Worm (Caenorhabditis elegans) whole organism, mixed stage, embryonic: Measurements from ENCODE around the gene R10E4.11.

Source experiments
- bed-3 ChIP-seq: fragments of 200-800 bp; sonication (Bioruptor generic); optimal IDR thresholded peaks from 3 replicates; lab custom pipeline; 2018; ENCODE audit warnings: mild to moderate bottlenecking, missing genetic modification characterization, moderate library complexity, missing compliant biosample characterization
- ham-2 ChIP-seq: fragments of 200-800 bp; sonication (Bioruptor generic); optimal IDR thresholded peaks from 2 replicates; lab custom pipeline; 2018; ENCODE audit warnings: mild to moderate bottlenecking, missing genetic modification characterization, missing compliant biosample characterization
- lsy-2 ChIP-seq: fragments of 150-350 bp; optimal IDR thresholded peaks from 2 replicates; lab custom pipeline; 2014; ENCODE audit warnings: missing biosample characterization, missing genetic modification characterization
- mab-5 ChIP-seq: fragments of 150-350 bp; optimal IDR thresholded peaks from 2 replicates; lab custom pipeline; 2014; ENCODE audit warnings: missing biosample characterization, missing genetic modification characterization
- nhr-28 ChIP-seq: fragments of 150-350 bp; optimal IDR thresholded peaks from 2 replicates; lab custom pipeline; 2014; ENCODE audit warnings: missing biosample characterization, missing genetic modification characterization
- nhr-76 ChIP-seq: sonication (generic microtip); optimal IDR thresholded peaks from 2 replicates; lab custom pipeline; 2017; ENCODE audit warnings: missing biosample characterization, missing genetic modification characterization
- pha-4 ChIP-seq: fragments of 150-350 bp; optimal IDR thresholded peaks from 2 replicates; lab custom pipeline; 2018; ENCODE audit warnings: missing biosample characterization, missing genetic modification reagents, missing genetic modification characterization
- sem-2 ChIP-seq: fragments of 200-800 bp; sonication (Bioruptor generic); optimal IDR thresholded peaks from 2 replicates; lab custom pipeline; 2018; ENCODE audit warnings: mild to moderate bottlenecking, missing genetic modification characterization, missing compliant biosample characterization
- snpc-4 ChIP-seq: fragments of 150-350 bp; optimal IDR thresholded peaks from 2 replicates; lab custom pipeline; 2014; ENCODE audit warnings: missing biosample characterization, missing genetic modification characterization
- zip-8 ChIP-seq: fragments of 150-350 bp; optimal IDR thresholded peaks from 2 replicates; lab custom pipeline; 2014; ENCODE audit warnings: missing biosample characterization, missing genetic modification characterization

DNA sequence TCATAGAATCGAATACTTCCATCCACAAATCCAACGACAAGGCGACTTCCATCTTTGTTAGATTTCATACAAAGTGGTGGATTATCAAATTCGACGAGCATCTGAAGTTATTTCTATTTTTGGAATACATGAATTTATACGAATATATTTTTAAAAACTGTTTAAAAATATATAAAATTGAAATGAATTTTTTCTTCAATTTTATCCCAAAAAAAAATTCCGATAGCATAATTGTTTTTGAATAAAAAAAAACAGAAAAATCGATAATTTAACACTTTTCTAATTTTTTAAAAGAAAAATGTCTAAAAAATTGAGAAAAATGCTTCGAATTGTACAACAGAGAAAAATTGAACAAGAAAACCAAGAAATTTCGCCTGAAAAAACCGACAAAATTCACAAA, 53.3 kb downstream of the R10E4.11 start, which contains the start of gene Y44F5A.1:
- TF ChIP-seq pha-4 (no peak), nhr-28 (tag; lab: Kevin White, UChicago) (no peak), snpc-4 (no peak), lsy-2 (no peak), bed-3 (no peak), zip-8 (tag; lab: Kevin White, UChicago) (no peak), sem-2 (GFP tag; lab: Kevin White, UChicago) (no peak), ham-2 (GFP tag; lab: Kevin White, UChicago) (no peak), nhr-76 (no peak), mab-5 (tag; lab: Kevin White, UChicago) (no peak)
